Fruit fly (Drosophila melanogaster) whole organism, embryonic: ENCODE measurements around the gene CG34242.

Experiments used
- BEAF-32 ChIP-seq: fragments of 200-800 bp; sonication (Bioruptor generic); optimal IDR thresholded peaks from 3 replicates; lab custom pipeline; 2017; ENCODE audit warnings: missing biosample characterization, missing genetic modification characterization, mild to moderate bottlenecking, moderate library complexity, missing genetic modification reagents
- CG10267 ChIP-seq: fragments of 200-800 bp; sonication (Bioruptor generic); optimal IDR thresholded peaks from 2 replicates; lab custom pipeline; 2018; ENCODE audit warnings: missing biosample characterization, mild to moderate bottlenecking, missing genetic modification characterization, moderate library complexity
- CG10565 ChIP-seq: fragments of 200-800 bp; sonication (Bioruptor generic); optimal IDR thresholded peaks from 3 replicates; lab custom pipeline; 2016; ENCODE audit warnings: missing biosample characterization, mild to moderate bottlenecking, missing genetic modification characterization
- CG11093 ChIP-seq: fragments of 200-800 bp; sonication (Bioruptor generic); IDR thresholded peaks from 3 replicates; pipeline ENCODE4 v1.3.6; 2022; ENCODE audit warnings: missing biosample characterization, missing genetic modification characterization
- CG11398 ChIP-seq: fragments of 200-800 bp; sonication (Bioruptor generic); optimal IDR thresholded peaks from 2 replicates; lab custom pipeline; 2016; ENCODE audit warnings: missing biosample characterization, missing genetic modification characterization
- CG12236 ChIP-seq: fragments of 200-800 bp; sonication (Bioruptor generic); optimal IDR thresholded peaks from 2 replicates; lab custom pipeline; 2016; ENCODE audit warnings: missing biosample characterization, missing genetic modification characterization
- CG14050 ChIP-seq: fragments of 200-800 bp; sonication (Bioruptor generic); IDR thresholded peaks from 3 replicates; pipeline ENCODE4 v1.3.6; 2022; ENCODE audit warnings: missing biosample characterization, missing genetic modification characterization
- CG14441 ChIP-seq: fragments of 200-800 bp; sonication (Bioruptor generic); IDR thresholded peaks from 2 replicates; pipeline ENCODE4 v1.3.6; 2022; ENCODE audit warnings: missing biosample characterization, missing genetic modification characterization
- CG16815 ChIP-seq: fragments of 200-800 bp; sonication (Bioruptor generic); optimal IDR thresholded peaks from 3 replicates; lab custom pipeline; 2017; ENCODE audit warnings: missing biosample characterization, mild to moderate bottlenecking, missing genetic modification characterization
- CG2120 ChIP-seq: fragments of 200-800 bp; sonication (Bioruptor generic); optimal IDR thresholded peaks from 3 replicates; lab custom pipeline; 2016; ENCODE audit warnings: missing biosample characterization, missing genetic modification characterization
- CG2199 ChIP-seq: fragments of 200-800 bp; sonication (Bioruptor generic); IDR thresholded peaks from 3 replicates; pipeline ENCODE4 v1.3.6; 2022; ENCODE audit warnings: missing biosample characterization, missing genetic modification characterization
- CG2889 ChIP-seq: fragments of 200-800 bp; sonication (Bioruptor generic); IDR thresholded peaks from 3 replicates; pipeline ENCODE4 v1.3.6; 2022; ENCODE audit warnings: missing biosample characterization, missing genetic modification characterization
- CG31441 ChIP-seq: fragments of 200-800 bp; sonication (Bioruptor generic); IDR thresholded peaks from 2 replicates; pipeline ENCODE4 v1.3.6; 2022; ENCODE audit warnings: missing biosample characterization, missing genetic modification characterization
- CG4730 ChIP-seq: fragments of 200-800 bp; sonication (Bioruptor generic); IDR thresholded peaks from 2 replicates; pipeline ENCODE4 v1.3.6; 2022; ENCODE audit warnings: missing biosample characterization, missing genetic modification characterization
- CG6689 ChIP-seq: fragments of 200-800 bp; sonication (Bioruptor generic); IDR thresholded peaks from 2 replicates; pipeline ENCODE4 v1.3.6; 2022; ENCODE audit warnings: missing biosample characterization, missing genetic modification characterization
- CG6813 ChIP-seq: fragments of 200-800 bp; sonication (Bioruptor generic); optimal IDR thresholded peaks from 2 replicates; lab custom pipeline; 2017; ENCODE audit warnings: missing biosample characterization, missing genetic modification characterization, mild to moderate bottlenecking, moderate library complexity, missing genetic modification reagents
- CG7372 ChIP-seq: fragments of 200-800 bp; sonication (Bioruptor generic); IDR thresholded peaks from 2 replicates; pipeline ENCODE4 v1.3.6; 2022; ENCODE audit warnings: missing biosample characterization, missing genetic modification characterization
- CG8089 ChIP-seq: fragments of 200-800 bp; sonication (Bioruptor generic); optimal IDR thresholded peaks from 3 replicates; lab custom pipeline; 2016; ENCODE audit warnings: missing biosample characterization, missing genetic modification characterization
- CG8924 ChIP-seq: fragments of 200-800 bp; optimal IDR thresholded peaks from 3 replicates; lab custom pipeline; 2019; ENCODE audit warnings: missing biosample characterization, mild to moderate bottlenecking, missing genetic modification characterization, moderate library complexity
- CG8944 ChIP-seq: fragments of 200-800 bp; sonication (Bioruptor generic); optimal IDR thresholded peaks from 3 replicates; lab custom pipeline; 2016; ENCODE audit warnings: missing biosample characterization, missing genetic modification characterization
- Dbx ChIP-seq: fragments of 200-800 bp; sonication (Bioruptor generic); IDR thresholded peaks from 3 replicates; pipeline ENCODE4 v1.3.6; 2022; ENCODE audit warnings: missing biosample characterization, missing genetic modification characterization
- Dll ChIP-seq: fragments of 200-800 bp; sonication (Bioruptor generic); IDR thresholded peaks from 4 replicates; pipeline ENCODE4 v1.3.6; 2022; ENCODE audit warnings: missing biosample characterization, missing genetic modification characterization; ENCODE audit not compliant: partially characterized antibody
- Drgx ChIP-seq: fragments of 200-800 bp; sonication (Bioruptor generic); IDR thresholded peaks from 2 replicates; pipeline ENCODE4 v1.3.6; 2022; ENCODE audit warnings: missing biosample characterization, missing genetic modification characterization
- Ets65A ChIP-seq: fragments of 200-800 bp; sonication (Bioruptor generic); peaks from one replicate; lab custom pipeline; 2016; ENCODE audit warnings: missing biosample characterization, missing genetic modification characterization
- Ets97D ChIP-seq: fragments of 200-800 bp; sonication (Bioruptor generic); optimal IDR thresholded peaks from 3 replicates; lab custom pipeline; 2016; ENCODE audit warnings: missing biosample characterization, missing genetic modification characterization
- Fer1 ChIP-seq: fragments of 200-800 bp; sonication (Bioruptor generic); optimal IDR thresholded peaks from 2 replicates; lab custom pipeline; 2017; ENCODE audit warnings: missing biosample characterization, mild to moderate bottlenecking, missing genetic modification characterization
- HLH3B ChIP-seq: fragments of 200-800 bp; sonication (Bioruptor generic); IDR thresholded peaks from 2 replicates; pipeline ENCODE4 v1.3.6; 2022; ENCODE audit warnings: missing biosample characterization, missing genetic modification characterization
- Hr3 ChIP-seq: fragments of 200-800 bp; sonication (Bioruptor generic); optimal IDR thresholded peaks from 3 replicates; lab custom pipeline; 2016; ENCODE audit warnings: missing biosample characterization, missing genetic modification characterization
- Max ChIP-seq: fragments of 200-800 bp; sonication (Bioruptor generic); optimal IDR thresholded peaks from 2 replicates; lab custom pipeline; 2016; ENCODE audit warnings: missing biosample characterization, mild to moderate bottlenecking, missing genetic modification characterization
- NfI ChIP-seq: fragments of 200-800 bp; sonication (Bioruptor generic); optimal IDR thresholded peaks from 3 replicates; lab custom pipeline; 2018; ENCODE audit warnings: missing biosample characterization, mild to moderate bottlenecking, missing genetic modification characterization, moderate library complexity
- Opbp ChIP-seq: fragments of 200-800 bp; sonication (Bioruptor generic); IDR thresholded peaks from 3 replicates; pipeline ENCODE4 v1.3.6; 2022; ENCODE audit warnings: missing biosample characterization, missing genetic modification characterization; ENCODE audit not compliant: partially characterized antibody
- bbx ChIP-seq: fragments of 200-800 bp; sonication (Bioruptor generic); IDR thresholded peaks from 2 replicates; pipeline ENCODE4 v1.3.6; 2022; ENCODE audit warnings: missing biosample characterization, missing genetic modification characterization; ENCODE audit not compliant: partially characterized antibody
- chif ChIP-seq, 2 experiments: fragments of 200-800 bp; sonication (Bioruptor generic); optimal IDR thresholded peaks; 3 replicates each; lab custom pipeline; 2016; ENCODE audit warnings: missing biosample characterization in 2 of 2, missing genetic modification characterization in 2 of 2
- chn ChIP-seq: fragments of 200-800 bp; sonication (Bioruptor generic); optimal IDR thresholded peaks from 2 replicates; lab custom pipeline; 2016; ENCODE audit warnings: missing biosample characterization, missing genetic modification characterization
- croc ChIP-seq: fragments of 200-800 bp; sonication (Bioruptor generic); conservative IDR thresholded peaks from 3 replicates; pipeline ENCODE4 v1.3.6; 2022; ENCODE audit warnings: missing biosample characterization, missing genetic modification characterization
- eve ChIP-seq, 2 experiments: fragments of >200 bp; optimal IDR thresholded peaks; 2 replicates each; lab custom pipeline; 2017; ENCODE audit warnings: missing biosample characterization in 2 of 2, missing genetic modification characterization in 2 of 2
- exex ChIP-seq: fragments of 200-800 bp; sonication (Bioruptor generic); optimal IDR thresholded peaks from 4 replicates; lab custom pipeline; 2018; ENCODE audit warnings: missing biosample characterization, mild to moderate bottlenecking, missing genetic modification characterization, moderate library complexity
- ham ChIP-seq: fragments of 200-800 bp; sonication (Bioruptor generic); IDR thresholded peaks from 2 replicates; pipeline ENCODE4 v1.3.6; 2022; ENCODE audit warnings: missing biosample characterization, missing genetic modification characterization
- lbe ChIP-seq: fragments of 200-800 bp; sonication (Bioruptor generic); optimal IDR thresholded peaks from 2 replicates; lab custom pipeline; 2016; ENCODE audit warnings: missing biosample characterization, mild to moderate bottlenecking, missing genetic modification characterization
- lola ChIP-seq, 3 experiments: fragments of >200 bp in 2 of 3; fragments of 200-800 bp in 1 of 3; sonication (Bioruptor generic) in 1 of 3; optimal IDR thresholded peaks; 2 replicates each; lab custom pipeline; 2017 to 2019; ENCODE audit warnings: missing biosample characterization in 3 of 3, missing genetic modification characterization in 3 of 3, mild to moderate bottlenecking in 1 of 3, moderate library complexity in 1 of 3
- pfk ChIP-seq: fragments of 200-800 bp; sonication (Bioruptor generic); optimal IDR thresholded peaks from 2 replicates; lab custom pipeline; 2018; ENCODE audit warnings: missing biosample characterization, mild to moderate bottlenecking, missing genetic modification characterization, moderate library complexity
- prd ChIP-seq, 3 experiments: fragments of >200 bp in 2 of 3; fragments of 200-800 bp in 1 of 3; sonication (Bioruptor generic) in 1 of 3; optimal IDR thresholded peaks in 2 of 3; IDR thresholded peaks in 1 of 3; 2 replicates in 2 of 3; 3 replicates in 1 of 3; pipeline versions ENCODE4 v1.3.6 to Lab custom; 2017 to 2022; ENCODE audit warnings: missing biosample characterization in 1 of 3, missing genetic modification characterization in 1 of 3
- slp2 ChIP-seq: fragments of 200-800 bp; sonication (Bioruptor generic); optimal IDR thresholded peaks from 2 replicates; lab custom pipeline; 2016; ENCODE audit warnings: missing biosample characterization, missing genetic modification characterization
- ssp ChIP-seq: fragments of 200-800 bp; sonication (Bioruptor generic); IDR thresholded peaks from 2 replicates; pipeline ENCODE4 v1.3.6; 2022; ENCODE audit warnings: missing biosample characterization, missing genetic modification characterization
- tap ChIP-seq: fragments of 200-800 bp; optimal IDR thresholded peaks from 3 replicates; lab custom pipeline; 2019; ENCODE audit warnings: missing biosample characterization, mild to moderate bottlenecking, missing genetic modification characterization, moderate library complexity
- tna ChIP-seq: fragments of 200-800 bp; sonication (Bioruptor generic); IDR thresholded peaks from 2 replicates; pipeline ENCODE4 v1.3.6; 2022; ENCODE audit warnings: missing biosample characterization, missing genetic modification characterization; ENCODE audit not compliant: partially characterized antibody
- toy ChIP-seq: fragments of 200-800 bp; sonication (Bioruptor generic); IDR thresholded peaks from 2 replicates; pipeline ENCODE4 v1.3.6; 2022; ENCODE audit warnings: missing biosample characterization, missing genetic modification characterization
- ttk ChIP-seq: fragments of 200-800 bp; sonication (Bioruptor generic); IDR thresholded peaks from 2 replicates; pipeline ENCODE4 v2.1.2; 2022; ENCODE audit warnings: missing biosample characterization, missing genetic modification characterization
- tup ChIP-seq: fragments of 200-800 bp; sonication (Bioruptor generic); optimal IDR thresholded peaks from 2 replicates; lab custom pipeline; 2016; ENCODE audit warnings: missing biosample characterization, mild to moderate bottlenecking, missing genetic modification characterization, moderate library complexity
- wek ChIP-seq: fragments of 200-800 bp; sonication (Bioruptor generic); optimal IDR thresholded peaks from 3 replicates; lab custom pipeline; 2018; ENCODE audit warnings: missing biosample characterization, mild to moderate bottlenecking, missing genetic modification characterization, moderate library complexity
- wor ChIP-seq: fragments of 200-800 bp; sonication (Bioruptor generic); IDR thresholded peaks from 2 replicates; pipeline ENCODE4 v1.3.6; 2022; ENCODE audit warnings: missing biosample characterization, missing genetic modification characterization

Gene CG34242

dm6 chr3L:12501249-12501648 is 32.5 kb upstream of the CG34242 start, which contains the start of the genes CG10638 and CG10681 (continued):
- TF ChIP-seq slp2 (GFP tag; lab: Kevin White, UChicago) (no peak), CG7372 (GFP tag; lab: Robert Waterston, UW) (no peak), CG2120 (GFP tag; lab: Kevin White, UChicago) (peak; percentile 66), CG8924 (tag; lab: Kevin White, UChicago) (peak; percentile 49), Opbp (GFP tag; lab: Robert Waterston, UW) (no peak), croc (GFP tag; lab: Robert Waterston, UW) (no peak), CG11398 (GFP tag; lab: Kevin White, UChicago) (no peak), CG8089 (no peak), Dbx (GFP tag; lab: Robert Waterston, UW) (no peak), CG11093 (GFP tag; lab: Robert Waterston, UW) (no peak), CG4730 (no peak; the same call in 1 of the 2 replicates), CG12236 (no peak), CG10565 (GFP tag; lab: Kevin White, UChicago) (no peak), ttk (GFP tag; lab: Robert Waterston, UW) (no peak), ssp (GFP tag; lab: Robert Waterston, UW) (no peak), bbx (no peak), CG2889 (GFP tag; lab: Robert Waterston, UW) (no peak), tup (GFP tag; lab: Kevin White, UChicago) (no peak), toy (no peak), wor (GFP tag; lab: Robert Waterston, UW) (no peak), CG6813 (GFP tag; lab: Kevin White, UChicago) (no peak), Max (GFP tag; lab: Kevin White, UChicago) (peak; percentile 65), HLH3B (GFP tag; lab: Robert Waterston, UW) (no peak), tap (tag; lab: Kevin White, UChicago) (peak; percentile 28), chn (GFP tag; lab: Kevin White, UChicago) (peak; percentile 16), prd (optimal IDR thresholded peaks at IDR 0.05; lab: Kevin White, UChicago) (no peak), prd (GFP tag; IDR thresholded peaks at IDR 0.05; lab: Robert Waterston, UW) (no peak), CG6689 (no peak), ham (no peak), CG2199 (GFP tag; lab: Robert Waterston, UW) (no peak), Dll (GFP tag; lab: Robert Waterston, UW) (0 out of 4 replicates have a peak, but pooled peaks have one; percentile 11), lola (GFP tag; optimal IDR thresholded peaks at IDR 0.05; lab: Kevin White, UChicago) (peak in 1 of 3 experiments; percentile 37), Ets97D (GFP tag; lab: Kevin White, UChicago) (peak; percentile 52), CG14441 (GFP tag; lab: Robert Waterston, UW) (no peak), wek (GFP tag; lab: Kevin White, UChicago) (no peak), BEAF-32 (GFP tag; lab: Kevin White, UChicago) (peak; percentile 29), CG8944 (GFP tag; lab: Kevin White, UChicago) (no peak), CG14050 (GFP tag; lab: Robert Waterston, UW) (no peak), NfI (GFP tag; lab: Kevin White, UChicago) (peak; percentile 27), CG31441 (GFP tag; lab: Robert Waterston, UW) (peak; percentile 50), eve (GFP tag; optimal IDR thresholded peaks at IDR 0.05; lab: Kevin White, UChicago) (no peak), lbe (GFP tag; lab: Kevin White, UChicago) (peak; percentile 85), Fer1 (GFP tag; lab: Kevin White, UChicago) (peak; percentile 71), chif (GFP tag; optimal IDR thresholded peaks at IDR 0.05; lab: Kevin White, UChicago) (peak in 1 of 2 experiments; percentile 19), CG16815 (GFP tag; lab: Kevin White, UChicago) (no peak), exex (tag; lab: Kevin White, UChicago) (peak; percentile 31), Drgx (GFP tag; lab: Robert Waterston, UW) (no peak), CG10267 (peak; percentile 98), Hr3 (peak; percentile 22), pfk (GFP tag; lab: Kevin White, UChicago) (no peak), Ets65A (GFP tag; lab: Kevin White, UChicago) (peak; percentile 79), tna (GFP tag; lab: Robert Waterston, UW) (no peak)
